Worm (Caenorhabditis elegans): ENCODE results near the gene lat-2.

lat-2 gene

DNA sequence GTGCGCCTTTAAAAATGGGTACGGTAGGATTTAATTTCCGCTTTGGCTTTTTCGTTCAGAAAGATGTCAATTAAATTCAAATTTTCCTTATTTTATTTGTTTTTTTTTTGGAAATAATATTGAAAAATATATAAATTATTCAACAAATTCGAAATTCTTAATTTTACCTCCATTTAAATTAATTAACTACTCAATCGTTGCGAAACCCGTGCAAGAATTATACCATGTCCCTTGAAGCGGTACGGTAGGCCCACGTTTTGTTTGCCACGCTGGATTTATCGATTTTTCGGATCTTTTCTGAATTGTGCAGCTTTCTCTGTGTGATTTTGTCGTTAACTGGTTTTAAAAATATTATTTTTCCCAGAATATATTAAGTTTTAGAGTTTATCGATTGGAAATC, 38.4 kb upstream of the lat-2 start, which contains the start of gene Y52E8A.2:
Gene Y52E8A.2, plus strand, starts transcription at position 382 of the 400 bp plus-strand sequence.
- TF ChIP-seq pqm-1 (tag; optimal IDR thresholded peaks at IDR 0.05) (no peak), R02D3.7 (tag; optimal IDR thresholded peaks at IDR 0.05) (no peak), sea-2 (GFP tag; optimal IDR thresholded peaks at IDR 0.05) (no peak), ceh-82 (tag; optimal IDR thresholded peaks at IDR 0.05) (no peak), lin-15B (tag; optimal IDR thresholded peaks at IDR 0.05) (no peak), daf-12 (tag; optimal IDR thresholded peaks at IDR 0.05) (no peak), ceh-9 (tag; optimal IDR thresholded peaks at IDR 0.05) (no peak), fkh-2 (tag; optimal IDR thresholded peaks at IDR 0.05) (no peak), ztf-11 (tag; optimal IDR thresholded peaks at IDR 0.05) (no peak), nhr-23 (tag; optimal IDR thresholded peaks at IDR 0.05) (no peak), ceh-28 (tag; optimal IDR thresholded peaks at IDR 0.05) (no peak), skn-1 (tag; optimal IDR thresholded peaks at IDR 0.05) (no peak)

DNA sequence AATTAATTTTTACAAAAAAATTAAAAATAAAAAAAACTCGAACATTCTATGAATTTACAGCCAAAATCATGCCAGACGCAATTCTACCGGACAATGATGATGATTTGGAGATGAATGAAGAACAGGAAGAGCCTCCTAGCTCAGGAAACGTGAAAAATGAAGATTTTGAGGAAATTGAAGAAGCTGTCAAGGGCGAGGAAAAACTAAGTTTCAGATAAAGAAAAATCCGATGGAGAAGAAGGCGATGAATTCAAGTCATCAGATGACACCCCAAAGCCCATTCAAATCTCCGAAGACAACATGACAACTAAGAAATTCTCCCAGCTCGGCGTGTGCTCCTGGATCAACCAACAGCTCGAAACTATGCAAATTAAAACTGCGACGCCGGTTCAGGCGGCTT, 37.1 kb upstream of the lat-2 start, which contains the start of gene Y52E8A.1:
Gene Y52E8A.1, plus strand, starts transcription at position 301 of the 400 bp plus-strand sequence.
- TF ChIP-seq fos-1 (tag; optimal IDR thresholded peaks at IDR 0.05) (no peak), elt-3 (tag; optimal IDR thresholded peaks at IDR 0.05) (no peak), unc-62 (GFP tag; optimal IDR thresholded peaks at IDR 0.05) (no peak), nhr-76 (tag; optimal IDR thresholded peaks at IDR 0.05) (no peak), aly-2 (tag; optimal IDR thresholded peaks at IDR 0.05) (no peak), hmg-11 (tag; optimal IDR thresholded peaks at IDR 0.05) (no peak), mml-1 (tag; optimal IDR thresholded peaks at IDR 0.05) (no peak), nhr-43 (tag; optimal IDR thresholded peaks at IDR 0.05; ENCODE audit: poor library complexity, severe bottlenecking) (no peak), nfya-1 (tag; optimal IDR thresholded peaks at IDR 0.05; ENCODE audit: insufficient read depth) (no peak), ztf-4 (tag; optimal IDR thresholded peaks at IDR 0.05) (no peak), jun-1 (tag; optimal IDR thresholded peaks at IDR 0.05) (no peak), nhr-12 (tag; optimal IDR thresholded peaks at IDR 0.05) (no peak), ceh-82 (tag; optimal IDR thresholded peaks at IDR 0.05) (no peak), ztf-11 (tag; optimal IDR thresholded peaks at IDR 0.05) (no peak), tbx-2 (tag; optimal IDR thresholded peaks at IDR 0.05) (no peak), daf-12 (tag; optimal IDR thresholded peaks at IDR 0.05) (no peak), elt-2 (tag; optimal IDR thresholded peaks at IDR 0.05) (no peak), lin-15B (tag; optimal IDR thresholded peaks at IDR 0.05) (no peak), fkh-2 (tag; optimal IDR thresholded peaks at IDR 0.05) (no peak)

DNA sequence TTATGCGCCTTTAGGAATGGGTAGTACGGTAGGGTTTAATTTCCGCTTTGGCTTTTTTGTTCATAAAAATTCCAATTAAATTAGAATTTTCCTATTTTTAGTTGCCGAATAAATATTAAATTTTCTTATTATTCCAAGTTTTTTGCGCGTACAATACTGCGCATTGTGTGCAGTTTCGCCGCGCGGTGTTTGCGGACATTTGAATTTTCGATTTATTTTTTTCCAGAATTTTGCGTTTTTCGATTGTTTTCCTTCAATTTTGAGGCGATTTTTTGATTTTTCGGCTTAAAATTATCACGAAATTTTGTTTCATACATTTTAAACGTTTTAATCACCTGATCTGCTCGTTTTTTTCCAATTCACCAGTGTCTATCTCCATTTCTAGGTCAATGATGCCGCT, 36.0 kb upstream of the lat-2 start, which contains the start of gene H20J04.6:
Gene H20J04.6, plus strand, starts transcription at position 386 of the 400 bp plus-strand sequence.
- no peak for TF ChIP-seq fkh-2 (tag; optimal IDR thresholded peaks at IDR 0.05)
- TF ChIP-seq nhr-67 (tag; optimal IDR thresholded peaks at IDR 0.05): no peak
- no peak for TF ChIP-seq nhr-76 (tag; optimal IDR thresholded peaks at IDR 0.05)
- TF ChIP-seq nfya-1 (tag; optimal IDR thresholded peaks at IDR 0.05; ENCODE audit: insufficient read depth): peak; percentile 43
- TF ChIP-seq egl-27 (tag; optimal IDR thresholded peaks at IDR 0.05): no peak
- peak; percentile 9 for TF ChIP-seq nhr-23 (tag; optimal IDR thresholded peaks at IDR 0.05)
- no peak for TF ChIP-seq R02D3.7 (tag; optimal IDR thresholded peaks at IDR 0.05)
- no peak for TF ChIP-seq lsy-12 (tag; optimal IDR thresholded peaks at IDR 0.05)
- peak; percentile 85 for TF ChIP-seq hmg-11 (tag; optimal IDR thresholded peaks at IDR 0.05)
- TF ChIP-seq pha-4 (tag; optimal IDR thresholded peaks at IDR 0.05): peak; percentile 63

DNA sequence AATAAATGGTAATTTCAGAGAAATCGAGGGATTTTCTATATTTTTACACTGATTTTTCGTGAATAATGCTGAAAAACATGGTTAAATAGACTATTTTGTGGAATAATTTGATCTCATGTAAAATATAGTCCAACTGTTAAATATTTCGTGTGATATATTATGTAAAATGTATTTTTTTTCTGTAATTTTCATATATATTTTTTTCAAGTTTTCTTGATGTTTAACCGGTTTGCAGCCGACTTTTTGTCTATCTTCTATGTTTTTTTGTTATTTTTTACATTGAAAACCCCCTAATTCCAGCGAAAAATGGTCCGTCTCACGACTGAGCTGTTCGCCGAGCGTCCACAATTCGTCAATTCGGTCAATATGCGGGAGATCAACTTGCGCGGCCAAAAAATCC, 34.8 kb upstream of the lat-2 start, which contains the start of gene mog-2:
Gene mog-2, plus strand, starts transcription at position 301 of the 400 bp plus-strand sequence.
- TF ChIP-seq nhr-67 (tag; optimal IDR thresholded peaks at IDR 0.05) (no peak), mdl-1 (tag; optimal IDR thresholded peaks at IDR 0.05) (no peak), fkh-10 (GFP tag; optimal IDR thresholded peaks at IDR 0.05) (no peak), jun-1 (tag; optimal IDR thresholded peaks at IDR 0.05) (no peak), nhr-77 (tag; optimal IDR thresholded peaks at IDR 0.05) (no peak), fkh-2 (tag; optimal IDR thresholded peaks at IDR 0.05) (no peak), aly-2 (tag; optimal IDR thresholded peaks at IDR 0.05) (no peak), ZK546.5 (tag; optimal IDR thresholded peaks at IDR 0.05) (no peak), unc-39 (tag; optimal IDR thresholded peaks at IDR 0.05) (no peak), R02D3.7 (tag; optimal IDR thresholded peaks at IDR 0.05) (no peak), lsy-12 (tag; optimal IDR thresholded peaks at IDR 0.05) (no peak), nhr-76 (tag; optimal IDR thresholded peaks at IDR 0.05) (no peak), ceh-82 (tag; optimal IDR thresholded peaks at IDR 0.05) (no peak), nhr-25 (tag; optimal IDR thresholded peaks at IDR 0.05) (no peak), pqm-1 (tag; optimal IDR thresholded peaks at IDR 0.05) (no peak), ztf-4 (tag; optimal IDR thresholded peaks at IDR 0.05) (no peak), ceh-9 (tag; optimal IDR thresholded peaks at IDR 0.05) (no peak), fos-1 (tag; optimal IDR thresholded peaks at IDR 0.05) (no peak)
